Fruit fly (Drosophila melanogaster): Measurements from ENCODE around the gene CG4789.

Gene CG4789

DNA sequence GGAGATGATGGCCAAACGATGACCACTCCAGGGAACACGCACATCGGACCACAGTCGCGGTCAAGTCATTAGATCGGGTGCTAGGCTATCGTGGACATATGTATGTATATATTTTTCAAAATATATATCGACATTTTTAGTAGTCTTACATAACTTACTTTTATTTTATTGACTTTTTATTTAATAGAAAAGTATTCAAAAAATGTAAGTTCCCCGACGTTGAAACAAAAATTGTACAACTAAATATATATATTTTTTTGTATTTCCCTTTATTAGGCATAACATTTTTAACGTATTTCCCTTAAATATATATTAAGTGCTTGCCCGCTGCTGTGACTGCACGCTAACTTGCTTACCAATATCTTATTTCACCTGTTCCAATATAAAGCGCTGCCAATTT is 14.4 kb downstream of the CG4789 start (continued):
- peak; percentile 17 for TF ChIP-seq CG5180 (GFP tag; optimal IDR thresholded peaks at IDR 0.05)
- 0 out of 2 replicates have a peak, but pooled peaks have one; percentile 9 for TF ChIP-seq Rfx (GFP tag; IDR thresholded peaks at IDR 0.05)
- TF ChIP-seq CG4854 (GFP tag; optimal IDR thresholded peaks at IDR 0.05) = no peak
- TF ChIP-seq tup (GFP tag; optimal IDR thresholded peaks at IDR 0.05) = no peak
- TF ChIP-seq CG10366 (GFP tag; IDR thresholded peaks at IDR 0.05) = peak; percentile 37; the same call in 1 of the 2 replicates
- no peak for TF ChIP-seq ttk (GFP tag; IDR thresholded peaks at IDR 0.05)
- no peak for TF ChIP-seq CG3407 (GFP tag; optimal IDR thresholded peaks at IDR 0.05)
- TF ChIP-seq CG12219 (GFP tag; optimal IDR thresholded peaks at IDR 0.05) = no peak
- no peak for TF ChIP-seq Jarid2 (GFP tag; optimal IDR thresholded peaks at IDR 0.05)
- no peak for TF ChIP-seq CG32772 (GFP tag; IDR thresholded peaks at IDR 0.05)
- TF ChIP-seq kah (GFP tag; optimal IDR thresholded peaks at IDR 0.05) = no peak
- peak; percentile 64; the same call in 1 of the 2 replicates for TF ChIP-seq Drgx (GFP tag; IDR thresholded peaks at IDR 0.05)
- TF ChIP-seq ATbp (GFP tag; optimal IDR thresholded peaks at IDR 0.05) = no peak
- TF ChIP-seq Sox102F (GFP tag; optimal IDR thresholded peaks at IDR 0.05) = peak; percentile 9
- no peak for TF ChIP-seq CG14014 (GFP tag; IDR thresholded peaks at IDR 0.05)
- no peak for TF ChIP-seq CG15479 (GFP tag; optimal IDR thresholded peaks at IDR 0.05)
- no peak for TF ChIP-seq jigr1 (GFP tag; IDR thresholded peaks at IDR 0.05)
- no peak for TF ChIP-seq ac (GFP tag; optimal IDR thresholded peaks at IDR 0.05)
- TF ChIP-seq eve (GFP tag; optimal IDR thresholded peaks at IDR 0.05) = peak in 1 of 2 experiments; percentile 18
- TF ChIP-seq CG17802 (tag; optimal IDR thresholded peaks at IDR 0.05) = no peak
- TF ChIP-seq CG8281 (tag; optimal IDR thresholded peaks at IDR 0.05) = no peak
- no peak for TF ChIP-seq CG3995 (GFP tag; optimal IDR thresholded peaks at IDR 0.05)
- TF ChIP-seq exex (tag; optimal IDR thresholded peaks at IDR 0.05) = no peak
- TF ChIP-seq otp (GFP tag; IDR thresholded peaks at IDR 0.05) = no peak
- TF ChIP-seq p53 (GFP tag; optimal IDR thresholded peaks at IDR 0.05) = no peak
- no peak for TF ChIP-seq ab (GFP tag; optimal IDR thresholded peaks at IDR 0.05)
- TF ChIP-seq E2f1 (GFP tag; IDR thresholded peaks at IDR 0.05) = 0 out of 2 replicates have a peak, but pooled peaks have one; percentile 21
- TF ChIP-seq CG2889 (GFP tag; IDR thresholded peaks at IDR 0.05) = no peak
- TF ChIP-seq CG2120 (GFP tag; optimal IDR thresholded peaks at IDR 0.05) = no peak
- no peak for TF ChIP-seq CG17361 (GFP tag; IDR thresholded peaks at IDR 0.05)
- 0 out of 2 replicates have a peak, but pooled peaks have one; percentile 11 for TF ChIP-seq lmd (GFP tag; IDR thresholded peaks at IDR 0.05)
- TF ChIP-seq CG8924 (tag; optimal IDR thresholded peaks at IDR 0.05) = no peak
- peak; percentile 28 for TF ChIP-seq nmo (GFP tag; optimal IDR thresholded peaks at IDR 0.05)
- TF ChIP-seq grau (tag; optimal IDR thresholded peaks at IDR 0.05) = peak; percentile 13
- TF ChIP-seq bsh (GFP tag; optimal IDR thresholded peaks at IDR 0.05) = no peak
- TF ChIP-seq gro (GFP tag; optimal IDR thresholded peaks at IDR 0.05) = no peak
- no peak for TF ChIP-seq CG2129 (GFP tag; IDR thresholded peaks at IDR 0.05; ENCODE audit: partially characterized antibody)
- TF ChIP-seq CG6689 (GFP tag; IDR thresholded peaks at IDR 0.05) = 0 out of 2 replicates have a peak, but pooled peaks have one; percentile 41
- no peak for TF ChIP-seq Six4 (GFP tag; optimal IDR thresholded peaks at IDR 0.05)
- TF ChIP-seq CG34224 (GFP tag; IDR thresholded peaks at IDR 0.05; ENCODE audit: partially characterized antibody) = no peak
- no peak for TF ChIP-seq H2.0 (GFP tag; IDR thresholded peaks at IDR 0.05)
- no peak for TF ChIP-seq CTCF (GFP tag; optimal IDR thresholded peaks at IDR 0.05)
- no peak for TF ChIP-seq Poxn (GFP tag; IDR thresholded peaks at IDR 0.05)
- TF ChIP-seq tgo (GFP tag; IDR thresholded peaks at IDR 0.05) = peak; percentile 31; the same call in 1 of the 3 replicates
- TF ChIP-seq dmrt99B (tag; optimal IDR thresholded peaks at IDR 0.05) = peak; percentile 55
- TF ChIP-seq CG15514 (GFP tag; optimal IDR thresholded peaks at IDR 0.05) = no peak
- TF ChIP-seq CG3847 (GFP tag; IDR thresholded peaks at IDR 0.05) = no peak
- TF ChIP-seq danr (GFP tag; IDR thresholded peaks at IDR 0.05) = 0 out of 2 replicates have a peak, but pooled peaks have one; percentile 25
- TF ChIP-seq HHEX (GFP tag; optimal IDR thresholded peaks at IDR 0.05) = no peak
- TF ChIP-seq Ada2b (GFP tag; IDR thresholded peaks at IDR 0.05) = 0 out of 2 replicates have a peak, but pooled peaks have one; percentile 32
- no peak for TF ChIP-seq Usf (GFP tag; optimal IDR thresholded peaks at IDR 0.05)

Measured in whole organism, embryonic.